Worm (Caenorhabditis elegans) whole organism, dauer: ENCODE measurements around the gene gst-34.

Experiments
- unc-62 ChIP-seq: sonication (generic microtip); optimal IDR thresholded peaks from 2 replicates; lab custom pipeline; 2017; ENCODE audit warnings: missing biosample characterization, missing genetic modification reagents, missing genetic modification characterization

The gst-34 gene

ce11 chrII:15183139-15183538, at the start of gene gst-34:
Gene gst-34 (minus strand): TSS chrII:15183239.
- no peak for TF ChIP-seq unc-62 (GFP tag; lab: Kevin White, UChicago)

- TF ChIP-seq unc-62 (GFP tag; lab: Kevin White, UChicago): no peak
Observed at ce11 chrII:15232705-15233104, 49.7 kb upstream of the gst-34 start, which contains the start of gene Y46E12BL.2. Gene Y46E12BL.2 (plus strand): TSS chrII:15232947.

ce11 chrII:15229785-15230393, 46.9 kb upstream of the gst-34 start, which contains the start of gene spsb-2:
Gene spsb-2 (plus strand): TSS chrII:15230343.
- TF ChIP-seq unc-62 (GFP tag; lab: Kevin White, UChicago): no peak

ce11 chrII:15228005-15228404, 45.0 kb upstream of the gst-34 start:
- no peak for TF ChIP-seq unc-62 (GFP tag; lab: Kevin White, UChicago)

- TF ChIP-seq unc-62 (GFP tag; lab: Kevin White, UChicago): no peak
Observed at ce11 chrII:15226805-15227204, 43.8 kb upstream of the gst-34 start.

ce11 chrII:15226186-15226585, 43.1 kb upstream of the gst-34 start:
- no peak for TF ChIP-seq unc-62 (GFP tag; lab: Kevin White, UChicago)

- no peak for TF ChIP-seq unc-62 (GFP tag; lab: Kevin White, UChicago)
Observed at ce11 chrII:15220116-15220515, 37.1 kb upstream of the gst-34 start.

- TF ChIP-seq unc-62 (GFP tag; lab: Kevin White, UChicago): no peak
Observed at ce11 chrII:15219033-15219432, 36.0 kb upstream of the gst-34 start.

ce11 chrII:15218609-15219008, 35.6 kb upstream of the gst-34 start:
- no peak for TF ChIP-seq unc-62 (GFP tag; lab: Kevin White, UChicago)

ce11 chrII:15217949-15218348, 34.9 kb upstream of the gst-34 start:
- no peak for TF ChIP-seq unc-62 (GFP tag; lab: Kevin White, UChicago)

ce11 chrII:15213732-15214131, 30.7 kb upstream of the gst-34 start:
- TF ChIP-seq unc-62 (GFP tag; lab: Kevin White, UChicago): no peak

- TF ChIP-seq unc-62 (GFP tag; lab: Kevin White, UChicago): no peak
Observed at ce11 chrII:15212260-15212914, 29.3 kb upstream of the gst-34 start.

ce11 chrII:15209309-15209708, 26.3 kb upstream of the gst-34 start:
- TF ChIP-seq unc-62 (GFP tag; lab: Kevin White, UChicago): no peak

- TF ChIP-seq unc-62 (GFP tag; lab: Kevin White, UChicago): no peak
Observed at ce11 chrII:15208874-15209273, 25.8 kb upstream of the gst-34 start.

ce11 chrII:15208151-15208550, 25.1 kb upstream of the gst-34 start:
- TF ChIP-seq unc-62 (GFP tag; lab: Kevin White, UChicago): no peak

- TF ChIP-seq unc-62 (GFP tag; lab: Kevin White, UChicago): no peak
Observed at ce11 chrII:15207562-15207961, 24.5 kb upstream of the gst-34 start.

ce11 chrII:15206234-15206633, 23.2 kb upstream of the gst-34 start:
- TF ChIP-seq unc-62 (GFP tag; lab: Kevin White, UChicago): no peak
